Worm (Caenorhabditis elegans) whole organism, L4/young adult: Measurements from ENCODE around the gene pssy-1.

Source experiments
- W03F9.2 ChIP-seq: fragments of 150-350 bp; optimal IDR thresholded peaks from 2 replicates; lab custom pipeline; 2014; ENCODE audit warnings: missing biosample characterization, missing genetic modification characterization
- dao-5 ChIP-seq: sonication (generic microtip); optimal IDR thresholded peaks from 2 replicates; lab custom pipeline; 2016; ENCODE audit warnings: missing genotype, missing genetic modification characterization, moderate library complexity, missing compliant biosample characterization
- him-1 ChIP-seq: sonication (generic microtip); optimal IDR thresholded peaks from 2 replicates; lab custom pipeline; 2016; ENCODE audit warnings: missing genotype, missing genetic modification reagents, missing genetic modification characterization, missing compliant biosample characterization

- TF ChIP-seq dao-5 (tag; lab: Kevin White, UChicago) (no peak), W03F9.2 (tag; lab: Kevin White, UChicago) (no peak), him-1 (tag; lab: Kevin White, UChicago) (no peak)
Observed at ce11 chrX:9976206-9976605, 10.8 kb downstream of the pssy-1 start, which contains the start of gene mgl-1.
